Worm (Caenorhabditis elegans): ENCODE measurements around the gene fbxa-90.
A peak's percentile ranks its signal among the peaks of the same experiment; 100 is the strongest.

Gene fbxa-90

ce11 chrV:16956229-16956628, 10.4 kb upstream of the fbxa-90 start, which contains the start of gene clec-239:
TSS of gene clec-239 (plus strand) at chrV:16956529.
- TF ChIP-seq mdl-1 (tag; optimal IDR thresholded peaks at IDR 0.05) (no peak), ama-1 (optimal IDR thresholded peaks at IDR 0.05) (no peak), zfp-3 (GFP tag; conservative IDR thresholded peaks at IDR 0.05) (no peak), vab-7 (GFP tag; IDR thresholded peaks at IDR 0.05) (no peak), nhr-48 (tag; optimal IDR thresholded peaks at IDR 0.05) (no peak), pha-4 (GFP tag; IDR thresholded peaks at IDR 0.05) (no peak), pha-4 (tag; optimal IDR thresholded peaks at IDR 0.05) (no peak), attf-4 (tag; optimal IDR thresholded peaks at IDR 0.05) (no peak), zip-11 (GFP tag; IDR thresholded peaks at IDR 0.05) (no peak), sdz-12 (GFP tag; optimal IDR thresholded peaks at IDR 0.05) (no peak), F26F4.8 (GFP tag; conservative IDR thresholded peaks at IDR 0.05) (no peak)

DNA sequence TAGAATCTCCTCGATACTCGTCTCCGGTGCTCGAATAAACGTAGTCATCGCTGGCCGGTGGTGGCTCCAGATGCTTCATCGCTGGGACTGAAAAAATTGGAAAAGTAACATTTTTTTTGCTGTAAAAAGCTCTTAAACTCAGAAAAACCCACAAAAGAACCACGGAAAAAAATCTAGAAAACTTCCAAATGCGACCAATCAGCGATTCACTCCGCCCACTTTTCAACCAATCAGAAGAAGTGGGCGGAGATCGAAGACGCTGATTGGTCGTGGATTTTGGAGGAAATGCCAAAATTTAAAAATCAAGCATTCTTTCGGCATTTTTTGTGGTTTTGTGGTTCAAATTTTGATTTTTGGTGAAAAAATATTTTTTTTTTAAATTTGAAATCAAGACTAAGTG, 7.6 kb upstream of the fbxa-90 start:
- TF ChIP-seq unc-62 (GFP tag; optimal IDR thresholded peaks at IDR 0.05 in 1 of 2) (peak in 1 of 2 experiments; percentile 30), unc-62 (tag; optimal IDR thresholded peaks at IDR 0.05) (no peak), daf-8 (GFP tag; IDR thresholded peaks at IDR 0.05) (no peak), ctbp-1 (GFP tag; IDR thresholded peaks at IDR 0.05) (no peak), mdl-1 (tag; optimal IDR thresholded peaks at IDR 0.05) (no peak), nhr-237 (tag; optimal IDR thresholded peaks at IDR 0.05) (no peak), rbr-2 (tag; optimal IDR thresholded peaks at IDR 0.05) (no peak), T26A8.4 (GFP tag; IDR thresholded peaks at IDR 0.05) (no peak), aly-2 (tag; optimal IDR thresholded peaks at IDR 0.05) (no peak)

ce11 chrV:16965655-16966054, 959 bp upstream of the fbxa-90 start, which contains the start of gene efl-1:
TSS of gene efl-1 (minus strand) at chrV:16965675.
- TF ChIP-seq daf-16 (GFP tag; optimal IDR thresholded peaks at IDR 0.05) (peak in 1 of 2 experiments; percentile 25), daf-16 (tag; optimal IDR thresholded peaks at IDR 0.05) (peak; percentile 31), lim-7 (GFP tag; IDR thresholded peaks at IDR 0.05) (no peak), mep-1 (tag; optimal IDR thresholded peaks at IDR 0.05) (peak; percentile 86), aly-2 (tag; optimal IDR thresholded peaks at IDR 0.05) (no peak), F26F4.8 (GFP tag; conservative IDR thresholded peaks at IDR 0.05) (no peak), zip-11 (GFP tag; IDR thresholded peaks at IDR 0.05) (no peak), nhr-41 (GFP tag; IDR thresholded peaks at IDR 0.05) (no peak), lin-38 (GFP tag; IDR thresholded peaks at IDR 0.05) (peak; percentile 99), lin-13 (GFP tag; optimal IDR thresholded peaks at IDR 0.05) (peak; percentile 71), vab-7 (GFP tag; IDR thresholded peaks at IDR 0.05) (peak; percentile 45; the same call in 1 of the 2 replicates), nhr-77 (tag; optimal IDR thresholded peaks at IDR 0.05) (peak; percentile 87), mxl-3 (GFP tag; optimal IDR thresholded peaks at IDR 0.05) (no peak), zag-1 (tag; optimal IDR thresholded peaks at IDR 0.05) (no peak), unc-62 (GFP tag; optimal IDR thresholded peaks at IDR 0.05 in 1 of 2) (peak in 1 of 2 experiments; percentile 92), unc-62 (tag; optimal IDR thresholded peaks at IDR 0.05) (no peak), ceh-20 (GFP tag; IDR thresholded peaks at IDR 0.05) (peak; percentile 90), zfp-3 (GFP tag; conservative IDR thresholded peaks at IDR 0.05) (0 out of 2 replicates have a peak, but pooled peaks have one; percentile 39), cey-2 (tag; optimal IDR thresholded peaks at IDR 0.05; ENCODE audit: borderline replicate concordance, insufficient read depth) (no peak), R02D3.7 (tag; optimal IDR thresholded peaks at IDR 0.05) (no peak), ceh-82 (tag; optimal IDR thresholded peaks at IDR 0.05) (no peak), fkh-10 (GFP tag; optimal IDR thresholded peaks at IDR 0.05) (peak; percentile 79), spr-1 (tag; optimal IDR thresholded peaks at IDR 0.05) (peak; percentile 54), nhr-11 (tag; optimal IDR thresholded peaks at IDR 0.05) (peak; percentile 78), nhr-102 (tag; optimal IDR thresholded peaks at IDR 0.05) (peak; percentile 79), ceh-44 (GFP tag; IDR thresholded peaks at IDR 0.05) (peak; percentile 61; the same call in 1 of the 2 replicates), skn-1 (tag; optimal IDR thresholded peaks at IDR 0.05) (no peak), lsy-2 (tag; optimal IDR thresholded peaks at IDR 0.05) (peak; percentile 22 to 93), unc-130 (GFP tag; optimal IDR thresholded peaks at IDR 0.05) (peak; percentile 39), rbr-2 (tag; optimal IDR thresholded peaks at IDR 0.05) (peak; percentile 81), php-3 (GFP tag; IDR thresholded peaks at IDR 0.05) (no peak), ceh-32 (tag; optimal IDR thresholded peaks at IDR 0.05; ENCODE audit: poor library complexity) (no peak), set-16 (GFP tag; IDR thresholded peaks at IDR 0.05) (0 out of 2 replicates have a peak, but pooled peaks have one; percentile 15), nhr-25 (tag; optimal IDR thresholded peaks at IDR 0.05; ENCODE audit: borderline replicate concordance, insufficient read depth) (peak; percentile 52), dmd-8 (GFP tag; IDR thresholded peaks at IDR 0.05) (no peak), unc-39 (tag; optimal IDR thresholded peaks at IDR 0.05) (no peak), aha-1 (tag) (peak; percentile 98)
